Fruit fly (Drosophila melanogaster) whole organism: ENCODE results near the gene Gr64d.

Experiments used
- pan ChIP-seq: fragments of >200 bp; optimal IDR thresholded peaks from 2 replicates; lab custom pipeline; 2017
- psq ChIP-seq: fragments of >200 bp; optimal IDR thresholded peaks from 2 replicates; lab custom pipeline; 2017
- usp ChIP-seq: fragments of >200 bp; optimal IDR thresholded peaks from 2 replicates; lab custom pipeline; 2017; ENCODE audit warnings: missing biosample characterization, missing genetic modification characterization, mixed read lengths

dm6 chr3L:4070221-4070995 lies 38.5 kb downstream of the Gr64d start:
- TF ChIP-seq psq (no peak), usp (GFP tag; lab: Kevin White, UChicago) (no peak), pan (lab: Kevin White, UChicago) (peak; percentile 96)
